Fruit fly (Drosophila melanogaster): ENCODE results near the gene CG31872.

The CG31872 gene

dm6 chr2L:10639631-10640030 lies at the start of gene CG31872:
TSS of gene CG31872 (plus strand) at chr2L:10639931.
- no peak for TF ChIP-seq psq (optimal IDR thresholded peaks at IDR 0.05)
- no peak for TF ChIP-seq ttk (optimal IDR thresholded peaks at IDR 0.05)
- no peak for TF ChIP-seq Sin3A (optimal IDR thresholded peaks at IDR 0.05)
- no peak for TF ChIP-seq Myc (optimal IDR thresholded peaks at IDR 0.05)
- TF ChIP-seq h (optimal IDR thresholded peaks at IDR 0.05) = no peak
- no peak for TF ChIP-seq insv (optimal IDR thresholded peaks at IDR 0.05)

dm6 chr2L:10603604-10604003 lies 36.1 kb upstream of the CG31872 start:
- TF ChIP-seq insv (optimal IDR thresholded peaks at IDR 0.05) (no peak), Myc (optimal IDR thresholded peaks at IDR 0.05) (no peak), ttk (optimal IDR thresholded peaks at IDR 0.05) (no peak), h (optimal IDR thresholded peaks at IDR 0.05) (no peak), Sin3A (optimal IDR thresholded peaks at IDR 0.05) (no peak), psq (optimal IDR thresholded peaks at IDR 0.05) (no peak)

dm6 chr2L:10607697-10608096 lies 32.0 kb upstream of the CG31872 start:
- TF ChIP-seq Myc (optimal IDR thresholded peaks at IDR 0.05) = no peak
- TF ChIP-seq insv (optimal IDR thresholded peaks at IDR 0.05) = no peak
- no peak for TF ChIP-seq Sin3A (optimal IDR thresholded peaks at IDR 0.05)
- no peak for TF ChIP-seq ttk (optimal IDR thresholded peaks at IDR 0.05)
- TF ChIP-seq psq (optimal IDR thresholded peaks at IDR 0.05) = no peak
- no peak for TF ChIP-seq h (optimal IDR thresholded peaks at IDR 0.05)

- TF ChIP-seq ttk (optimal IDR thresholded peaks at IDR 0.05) = no peak
Measured at dm6 chr2L:10608662-10609262, 31.0 kb upstream of the CG31872 start.

dm6 chr2L:10613104-10613503 lies 26.6 kb upstream of the CG31872 start:
- TF ChIP-seq Myc (optimal IDR thresholded peaks at IDR 0.05) (no peak), psq (optimal IDR thresholded peaks at IDR 0.05) (no peak), Sin3A (optimal IDR thresholded peaks at IDR 0.05) (no peak), ttk (optimal IDR thresholded peaks at IDR 0.05) (no peak), insv (optimal IDR thresholded peaks at IDR 0.05) (no peak)

dm6 chr2L:10614660-10615479 lies 24.9 kb upstream of the CG31872 start:
- TF ChIP-seq Myc (optimal IDR thresholded peaks at IDR 0.05) (no peak), Sin3A (optimal IDR thresholded peaks at IDR 0.05) (no peak), ttk (optimal IDR thresholded peaks at IDR 0.05) (no peak), insv (optimal IDR thresholded peaks at IDR 0.05) (no peak), h (optimal IDR thresholded peaks at IDR 0.05) (no peak), psq (optimal IDR thresholded peaks at IDR 0.05) (no peak)

- TF ChIP-seq insv (optimal IDR thresholded peaks at IDR 0.05) (no peak), Sin3A (optimal IDR thresholded peaks at IDR 0.05) (no peak), Myc (optimal IDR thresholded peaks at IDR 0.05) (no peak), psq (optimal IDR thresholded peaks at IDR 0.05) (no peak), ttk (optimal IDR thresholded peaks at IDR 0.05) (no peak), h (optimal IDR thresholded peaks at IDR 0.05) (no peak)
Measured at dm6 chr2L:10615889-10616288, 23.8 kb upstream of the CG31872 start.

dm6 chr2L:10616767-10617166 lies 23.0 kb upstream of the CG31872 start:
- no peak for TF ChIP-seq h (optimal IDR thresholded peaks at IDR 0.05)
- TF ChIP-seq insv (optimal IDR thresholded peaks at IDR 0.05) = no peak
- no peak for TF ChIP-seq psq (optimal IDR thresholded peaks at IDR 0.05)
- TF ChIP-seq Myc (optimal IDR thresholded peaks at IDR 0.05) = no peak
- no peak for TF ChIP-seq ttk (optimal IDR thresholded peaks at IDR 0.05)
- no peak for TF ChIP-seq Sin3A (optimal IDR thresholded peaks at IDR 0.05)

dm6 chr2L:10625935-10626334 lies 13.8 kb upstream of the CG31872 start:
- TF ChIP-seq insv (optimal IDR thresholded peaks at IDR 0.05) (no peak), Sin3A (optimal IDR thresholded peaks at IDR 0.05) (no peak), h (optimal IDR thresholded peaks at IDR 0.05) (no peak), ttk (optimal IDR thresholded peaks at IDR 0.05) (no peak), Myc (optimal IDR thresholded peaks at IDR 0.05) (no peak), psq (optimal IDR thresholded peaks at IDR 0.05) (no peak)

dm6 chr2L:10632702-10633101 lies 7.0 kb upstream of the CG31872 start:
- no peak for TF ChIP-seq ttk (optimal IDR thresholded peaks at IDR 0.05)
- TF ChIP-seq Sin3A (optimal IDR thresholded peaks at IDR 0.05) = no peak
- no peak for TF ChIP-seq Myc (optimal IDR thresholded peaks at IDR 0.05)
- no peak for TF ChIP-seq h (optimal IDR thresholded peaks at IDR 0.05)
- no peak for TF ChIP-seq insv (optimal IDR thresholded peaks at IDR 0.05)
- TF ChIP-seq psq (optimal IDR thresholded peaks at IDR 0.05) = no peak

dm6 chr2L:10638371-10638770 lies 1.4 kb upstream of the CG31872 start, which contains the start of gene CG7329:
TSS of gene CG7329 (minus strand) at chr2L:10638471.
- TF ChIP-seq insv (optimal IDR thresholded peaks at IDR 0.05) (no peak), h (optimal IDR thresholded peaks at IDR 0.05) (no peak), Myc (optimal IDR thresholded peaks at IDR 0.05) (no peak), psq (optimal IDR thresholded peaks at IDR 0.05) (no peak), ttk (optimal IDR thresholded peaks at IDR 0.05) (no peak), Sin3A (optimal IDR thresholded peaks at IDR 0.05) (no peak)

dm6 chr2L:10643671-10644070 lies 3.9 kb downstream of the CG31872 start, which contains the start of gene CG18284:
TSS of gene CG18284 (plus strand) at chr2L:10643971.
- TF ChIP-seq psq (optimal IDR thresholded peaks at IDR 0.05) (no peak), Myc (optimal IDR thresholded peaks at IDR 0.05) (no peak), Sin3A (optimal IDR thresholded peaks at IDR 0.05) (no peak), insv (optimal IDR thresholded peaks at IDR 0.05) (no peak), ttk (optimal IDR thresholded peaks at IDR 0.05) (no peak), h (optimal IDR thresholded peaks at IDR 0.05) (no peak)
